Worm (Caenorhabditis elegans) whole organism, young adult: ENCODE measurements around the gene fbxa-78.

Source experiments
- B0019.2 ChIP-seq: fragments of 200-800 bp; sonication (Bioruptor generic); conservative IDR thresholded peaks from 2 replicates; pipeline ENCODE4 v1.3.6; 2022; ENCODE audit warnings: missing genetic modification reagents, missing genetic modification characterization, missing compliant biosample characterization
- B0035.1 ChIP-seq: sonication (generic microtip); optimal IDR thresholded peaks from 2 replicates; lab custom pipeline; 2016; ENCODE audit warnings: missing genetic modification characterization, mild to moderate bottlenecking, missing compliant biosample characterization, missing genotype, missing genetic modification reagents
- F10E7.11 ChIP-seq: sonication (generic microtip); optimal IDR thresholded peaks from 2 replicates; lab custom pipeline; 2017; ENCODE audit warnings: mild to moderate bottlenecking, missing genetic modification characterization, moderate library complexity, missing compliant biosample characterization
- K11D2.4 ChIP-seq: fragments of 200-800 bp; sonication (Bioruptor generic); IDR thresholded peaks from 2 replicates; pipeline ENCODE4 v1.3.6; 2022; ENCODE audit warnings: missing genetic modification reagents, missing genetic modification characterization, missing compliant biosample characterization
- T07F8.4 ChIP-seq: sonication (generic microtip); optimal IDR thresholded peaks from 2 replicates; lab custom pipeline; 2016; ENCODE audit warnings: mild to moderate bottlenecking, missing genetic modification characterization, moderate library complexity, missing compliant biosample characterization
- T26A5.8 ChIP-seq: sonication (generic microtip); optimal IDR thresholded peaks from 2 replicates; lab custom pipeline; 2016; ENCODE audit warnings: missing genetic modification characterization, missing compliant biosample characterization
- akir-1 ChIP-seq: fragments of 200-800 bp; sonication (Bioruptor generic); optimal IDR thresholded peaks from 2 replicates; lab custom pipeline; 2018; ENCODE audit warnings: mild to moderate bottlenecking, missing genetic modification characterization, moderate library complexity, missing compliant biosample characterization
- atf-7 ChIP-seq: sonication (generic microtip); optimal IDR thresholded peaks from 2 replicates; lab custom pipeline; 2017; ENCODE audit warnings: mild to moderate bottlenecking, missing genetic modification characterization, missing compliant biosample characterization
- attf-6 ChIP-seq: fragments of 200-800 bp; sonication (Bioruptor generic); IDR thresholded peaks from 2 replicates; pipeline ENCODE4 v1.3.6; 2022; ENCODE audit warnings: missing genetic modification reagents, missing genetic modification characterization, missing compliant biosample characterization
- cebp-1 ChIP-seq, 2 experiments: fragments of 200-800 bp in 1 of 2; sonication (Bioruptor generic) in 1 of 2; sonication (generic microtip) in 1 of 2; IDR thresholded peaks in 1 of 2; optimal IDR thresholded peaks in 1 of 2; 2 replicates each; pipeline versions ENCODE4 v1.3.6 to Lab custom; 2017 to 2022; ENCODE audit warnings: missing compliant biosample characterization in 2 of 2, missing genetic modification characterization in 2 of 2, mild to moderate bottlenecking in 1 of 2, missing genetic modification reagents in 1 of 2, moderate library complexity in 1 of 2
- ceh-100 ChIP-seq: fragments of 200-800 bp; sonication (Bioruptor generic); IDR thresholded peaks from 2 replicates; pipeline ENCODE4 v1.3.6; 2022; ENCODE audit warnings: missing genetic modification reagents, missing genetic modification characterization, missing compliant biosample characterization
- ceh-79 ChIP-seq: sonication (generic microtip); optimal IDR thresholded peaks from 2 replicates; lab custom pipeline; 2017; ENCODE audit warnings: mild to moderate bottlenecking, missing genetic modification characterization, missing compliant biosample characterization
- dpff-1 ChIP-seq: sonication (generic microtip); optimal IDR thresholded peaks from 2 replicates; lab custom pipeline; 2017; ENCODE audit warnings: mild to moderate bottlenecking, missing genetic modification characterization, missing compliant biosample characterization
- egl-18 ChIP-seq: fragments of 200-800 bp; sonication (Bioruptor generic); IDR thresholded peaks from 2 replicates; pipeline ENCODE4 v1.3.6; 2022; ENCODE audit warnings: missing genetic modification reagents, missing genetic modification characterization, missing compliant biosample characterization
- gei-17 ChIP-seq: fragments of 200-800 bp; sonication (Bioruptor generic); optimal IDR thresholded peaks from 2 replicates; lab custom pipeline; 2018; ENCODE audit warnings: mild to moderate bottlenecking, missing genetic modification characterization, missing compliant biosample characterization
- hlh-26 ChIP-seq: fragments of 200-800 bp; sonication (Bioruptor generic); conservative IDR thresholded peaks from 2 replicates; pipeline ENCODE4 v1.3.6; 2022; ENCODE audit warnings: missing genetic modification reagents, missing genetic modification characterization, missing compliant biosample characterization
- hmg-1.2 ChIP-seq: fragments of 200-800 bp; sonication (Bioruptor generic); IDR thresholded peaks from 2 replicates; pipeline ENCODE4 v1.3.6; 2022; ENCODE audit warnings: missing genetic modification reagents, missing genetic modification characterization, missing compliant biosample characterization
- hrde-1 ChIP-seq: sonication (generic microtip); optimal IDR thresholded peaks from 2 replicates; lab custom pipeline; 2016; ENCODE audit warnings: missing genetic modification characterization, mild to moderate bottlenecking, missing compliant biosample characterization, moderate library complexity, missing genotype, missing genetic modification reagents, borderline replicate concordance
- let-526 ChIP-seq: fragments of 200-800 bp; sonication (Bioruptor generic); IDR thresholded peaks from 2 replicates; pipeline ENCODE4 v1.3.6; 2022; ENCODE audit warnings: missing genetic modification reagents, missing genetic modification characterization, missing compliant biosample characterization
- lir-1 ChIP-seq: fragments of 200-800 bp; sonication (Bioruptor generic); conservative IDR thresholded peaks from 2 replicates; pipeline ENCODE4 v1.3.6; 2022; ENCODE audit warnings: missing genetic modification reagents, missing genetic modification characterization, missing compliant biosample characterization
- nhr-120 ChIP-seq: fragments of 200-800 bp; sonication (Bioruptor generic); IDR thresholded peaks from 2 replicates; pipeline ENCODE4 v1.3.6; 2022; ENCODE audit warnings: missing genetic modification characterization, missing compliant biosample characterization
- nhr-80 ChIP-seq: sonication (generic microtip); optimal IDR thresholded peaks from 2 replicates; lab custom pipeline; 2016; ENCODE audit warnings: missing genetic modification characterization, missing compliant biosample characterization
- pha-4 ChIP-seq: fragments of 150-350 bp; sonication (generic microtip); optimal IDR thresholded peaks from 2 replicates; lab custom pipeline; 2014; ENCODE audit warnings: missing biosample characterization, missing genetic modification reagents, missing genetic modification characterization
- rcor-1 ChIP-seq: fragments of 200-800 bp; sonication (Bioruptor generic); IDR thresholded peaks from 2 replicates; pipeline ENCODE4 v1.3.6; 2022; ENCODE audit warnings: missing genetic modification reagents, missing genetic modification characterization, missing compliant biosample characterization
- repo-1 ChIP-seq: sonication (generic microtip); optimal IDR thresholded peaks from 2 replicates; lab custom pipeline; 2017; ENCODE audit warnings: mild to moderate bottlenecking, missing genetic modification characterization, missing compliant biosample characterization
- rpc-1 ChIP-seq, 2 experiments: fragments of 150-350 bp in 1 of 2; sonication (generic microtip) in 1 of 2; optimal IDR thresholded peaks; 2 replicates each; lab custom pipeline; 2014 to 2018; ENCODE audit warnings: missing biosample characterization in 1 of 2, missing genetic modification characterization in 1 of 2, missing genetic modification reagents in 1 of 2, missing genotype in 1 of 2
- snpc-4 ChIP-seq, 5 experiments: fragments of 150-350 bp in 1 of 5; sonication (generic microtip) in 4 of 5; optimal IDR thresholded peaks; 2 replicates each; lab custom pipeline; 2014 to 2018; ENCODE audit warnings: missing genetic modification characterization in 5 of 5, missing biosample characterization in 3 of 5, antibody characterized with exemption in 2 of 5, mild to moderate bottlenecking in 2 of 5, missing compliant biosample characterization in 2 of 5, missing genotype in 2 of 5, moderate library complexity in 2 of 5, missing genetic modification reagents in 1 of 5
- tlf-1 ChIP-seq: fragments of 200-800 bp; sonication (Bioruptor generic); optimal IDR thresholded peaks from 2 replicates; lab custom pipeline; 2018; ENCODE audit warnings: mild to moderate bottlenecking, missing genetic modification characterization, missing compliant biosample characterization
- zfh-2 ChIP-seq: fragments of 200-800 bp; sonication (Bioruptor generic); conservative IDR thresholded peaks from 2 replicates; pipeline ENCODE4 v1.3.6; 2022; ENCODE audit warnings: missing genetic modification reagents, missing genetic modification characterization, missing compliant biosample characterization

Gene fbxa-78

ce11 chrIII:1230174-1230573 lies 28.1 kb downstream of the fbxa-78 start, which contains the start of gene pes-4:
Gene pes-4 (minus strand): TSS chrIII:1230274.
- TF ChIP-seq rcor-1 (GFP tag; lab: Robert Waterston, UW) (no peak), hmg-1.2 (peak; percentile 46; the same call in 1 of the 2 replicates), gei-17 (GFP tag; lab: Kevin White, UChicago) (no peak), egl-18 (GFP tag; lab: Robert Waterston, UW) (no peak), lir-1 (no peak)
- TF ChIP-seq, all 124 proteins: peak for 1

ce11 chrIII:1229510-1229909 lies 28.7 kb downstream of the fbxa-78 start:
- TF ChIP-seq akir-1 (GFP tag; lab: Kevin White, UChicago), result no peak
- TF ChIP-seq let-526 (GFP tag; lab: Robert Waterston, UW), result no peak
- peak; percentile 79 for TF ChIP-seq hmg-1.2
- TF ChIP-seq F10E7.11 (tag; lab: Kevin White, UChicago), result no peak
- no peak for TF ChIP-seq B0019.2 (GFP tag; lab: Robert Waterston, UW)
- no peak for TF ChIP-seq cebp-1 (GFP tag; IDR thresholded peaks at IDR 0.05; lab: Robert Waterston, UW)
- TF ChIP-seq cebp-1 (tag; optimal IDR thresholded peaks at IDR 0.05; lab: Kevin White, UChicago), result no peak
- TF ChIP-seq zfh-2 (GFP tag; lab: Robert Waterston, UW), result peak; percentile 63
- no peak for TF ChIP-seq ceh-100 (GFP tag; lab: Robert Waterston, UW)
- no peak for TF ChIP-seq tlf-1

ce11 chrIII:1228593-1228992 lies 29.7 kb downstream of the fbxa-78 start:
- TF ChIP-seq let-526 (GFP tag; lab: Robert Waterston, UW), result no peak
- TF ChIP-seq dpff-1 (tag; lab: Kevin White, UChicago), result no peak
- no peak for TF ChIP-seq atf-7
- TF ChIP-seq K11D2.4 (GFP tag; lab: Robert Waterston, UW), result no peak
- no peak for TF ChIP-seq pha-4 (tag; lab: Kevin White, UChicago)
- TF ChIP-seq B0035.1 (tag; lab: Kevin White, UChicago), result no peak
- no peak for TF ChIP-seq attf-6 (GFP tag; lab: Robert Waterston, UW)
- TF ChIP-seq nhr-120, result no peak
- TF ChIP-seq hrde-1 (tag; lab: Kevin White, UChicago), result no peak

- TF ChIP-seq T07F8.4 (tag; lab: Kevin White, UChicago) (no peak), hmg-1.2 (peak; percentile 56; the same call in 1 of the 2 replicates), hlh-26 (no peak), T26A5.8 (tag; lab: Kevin White, UChicago) (no peak), hrde-1 (tag; lab: Kevin White, UChicago) (no peak), ceh-79 (no peak), nhr-80 (tag; lab: Kevin White, UChicago) (peak; percentile 62)
These were observed 32.0 kb downstream of the fbxa-78 start for ce11 chrIII:1226256-1226655.

- no peak for TF ChIP-seq repo-1 (tag; lab: Kevin White, UChicago)
- TF ChIP-seq rpc-1 (optimal IDR thresholded peaks at IDR 0.05; lab: Kevin White, UChicago), result no peak
- TF ChIP-seq rpc-1 (tag; optimal IDR thresholded peaks at IDR 0.05; lab: Kevin White, UChicago), result no peak
- TF ChIP-seq snpc-4 (GFP tag; optimal IDR thresholded peaks at IDR 0.05; lab: Kevin White, UChicago), result no peak
- no peak for TF ChIP-seq snpc-4 (tag; optimal IDR thresholded peaks at IDR 0.05; lab: Kevin White, UChicago)
- no peak for TF ChIP-seq atf-7
- TF ChIP-seq hmg-1.2, result no peak
These were observed 32.7 kb downstream of the fbxa-78 start for ce11 chrIII:1225595-1225994.
